Worm (Caenorhabditis elegans) whole organism, midembryonic: ENCODE results near the gene ubl-1.

Source experiments
- T22C8.4 ChIP-seq: fragments of 200-800 bp; sonication (Bioruptor generic); IDR thresholded peaks from 2 replicates; pipeline ENCODE4 v1.3.6; 2022; ENCODE audit warnings: missing genetic modification characterization, missing compliant biosample characterization
- cog-1 ChIP-seq: sonication (generic microtip); optimal IDR thresholded peaks from 2 replicates; lab custom pipeline; 2016; ENCODE audit warnings: missing genetic modification characterization, missing compliant biosample characterization
- flt-1 ChIP-seq: fragments of 200-800 bp; sonication (Bioruptor generic); IDR thresholded peaks from 2 replicates; pipeline ENCODE4 v1.3.6; 2022; ENCODE audit warnings: missing genetic modification characterization, missing compliant biosample characterization
- klf-2 ChIP-seq: fragments of 200-800 bp; sonication (Bioruptor generic); conservative IDR thresholded peaks from 2 replicates; pipeline ENCODE4 v1.3.6; 2022; ENCODE audit warnings: missing genetic modification reagents, missing genetic modification characterization, missing compliant biosample characterization
- med-1 ChIP-seq: sonication (generic microtip); optimal IDR thresholded peaks from 2 replicates; lab custom pipeline; 2017; ENCODE audit warnings: missing genetic modification characterization, mild to moderate bottlenecking, missing compliant biosample characterization, antibody characterized with exemption, missing genetic modification reagents; ENCODE audit not compliant: insufficient read depth
- ref-1 ChIP-seq: fragments of 200-800 bp; sonication (Bioruptor generic); conservative IDR thresholded peaks from 2 replicates; pipeline ENCODE4 v1.3.6; 2022; ENCODE audit warnings: missing genetic modification reagents, missing genetic modification characterization, missing compliant biosample characterization
- tab-1 ChIP-seq: fragments of 200-800 bp; sonication (Bioruptor generic); IDR thresholded peaks from 2 replicates; pipeline ENCODE4 v1.3.6; 2022; ENCODE audit warnings: missing genetic modification characterization, missing compliant biosample characterization
- ztf-23 ChIP-seq: fragments of 200-800 bp; sonication (Bioruptor generic); IDR thresholded peaks from 2 replicates; pipeline ENCODE4 v1.3.6; 2022; ENCODE audit warnings: missing genetic modification reagents, missing genetic modification characterization, missing compliant biosample characterization
- ztf-29 ChIP-seq: fragments of 200-800 bp; sonication (Bioruptor generic); IDR thresholded peaks from 2 replicates; pipeline ENCODE4 v1.3.6; 2022; ENCODE audit warnings: missing genetic modification reagents, missing genetic modification characterization, missing compliant biosample characterization

ubl-1 gene

ce11 chrIII:3067909-3068455 is at the start of gene ubl-1:
TSS of gene ubl-1 (plus strand) at chrIII:3068310.
- TF ChIP-seq ztf-23 (0 out of 2 replicates have a peak, but pooled peaks have one; percentile 36), med-1 (GFP tag; lab: Kevin White, UChicago) (no peak)

ce11 chrIII:3018822-3019221 is 49.3 kb upstream of the ubl-1 start:
- TF ChIP-seq flt-1 (GFP tag; lab: Robert Waterston, UW), result no peak
- no peak for TF ChIP-seq ref-1 (GFP tag; lab: Robert Waterston, UW)
- no peak for TF ChIP-seq med-1 (GFP tag; lab: Kevin White, UChicago)
- no peak for TF ChIP-seq klf-2
- TF ChIP-seq tab-1 (GFP tag; lab: Robert Waterston, UW), result no peak
- no peak for TF ChIP-seq ztf-29 (GFP tag; lab: Robert Waterston, UW)
- no peak for TF ChIP-seq T22C8.4 (GFP tag; lab: Robert Waterston, UW)
- no peak for TF ChIP-seq ztf-23
- no peak for TF ChIP-seq cog-1 (tag; lab: Kevin White, UChicago)

- no peak for TF ChIP-seq tab-1 (GFP tag; lab: Robert Waterston, UW)
- TF ChIP-seq med-1 (GFP tag; lab: Kevin White, UChicago), result no peak
- no peak for TF ChIP-seq flt-1 (GFP tag; lab: Robert Waterston, UW)
- no peak for TF ChIP-seq cog-1 (tag; lab: Kevin White, UChicago)
- no peak for TF ChIP-seq T22C8.4 (GFP tag; lab: Robert Waterston, UW)
- TF ChIP-seq klf-2, result no peak
- no peak for TF ChIP-seq ztf-29 (GFP tag; lab: Robert Waterston, UW)
- no peak for TF ChIP-seq ztf-23
- TF ChIP-seq ref-1 (GFP tag; lab: Robert Waterston, UW), result no peak
These were observed 48.1 kb upstream of the ubl-1 start for ce11 chrIII:3020035-3020434.

ce11 chrIII:3026679-3027078 is 41.4 kb upstream of the ubl-1 start:
- TF ChIP-seq klf-2 (no peak), flt-1 (GFP tag; lab: Robert Waterston, UW) (no peak), cog-1 (tag; lab: Kevin White, UChicago) (no peak), T22C8.4 (GFP tag; lab: Robert Waterston, UW) (no peak), ztf-23 (no peak)

- TF ChIP-seq klf-2 (no peak), ztf-23 (no peak), T22C8.4 (GFP tag; lab: Robert Waterston, UW) (no peak), flt-1 (GFP tag; lab: Robert Waterston, UW) (no peak), ref-1 (GFP tag; lab: Robert Waterston, UW) (no peak), med-1 (GFP tag; lab: Kevin White, UChicago) (no peak), ztf-29 (GFP tag; lab: Robert Waterston, UW) (no peak), tab-1 (GFP tag; lab: Robert Waterston, UW) (no peak), cog-1 (tag; lab: Kevin White, UChicago) (no peak)
These were observed 38.3 kb upstream of the ubl-1 start for ce11 chrIII:3029822-3030221.

- TF ChIP-seq med-1 (GFP tag; lab: Kevin White, UChicago), result no peak
- TF ChIP-seq flt-1 (GFP tag; lab: Robert Waterston, UW), result no peak
- TF ChIP-seq T22C8.4 (GFP tag; lab: Robert Waterston, UW), result no peak
- no peak for TF ChIP-seq ztf-23
- TF ChIP-seq cog-1 (tag; lab: Kevin White, UChicago), result no peak
- TF ChIP-seq tab-1 (GFP tag; lab: Robert Waterston, UW), result no peak
- TF ChIP-seq ref-1 (GFP tag; lab: Robert Waterston, UW), result no peak
- no peak for TF ChIP-seq ztf-29 (GFP tag; lab: Robert Waterston, UW)
- no peak for TF ChIP-seq klf-2
These were observed 36.9 kb upstream of the ubl-1 start for ce11 chrIII:3031017-3031756.

ce11 chrIII:3033507-3033906 is 34.6 kb upstream of the ubl-1 start:
- TF ChIP-seq T22C8.4 (GFP tag; lab: Robert Waterston, UW), result no peak
- no peak for TF ChIP-seq med-1 (GFP tag; lab: Kevin White, UChicago)
- TF ChIP-seq ztf-29 (GFP tag; lab: Robert Waterston, UW), result no peak
- TF ChIP-seq tab-1 (GFP tag; lab: Robert Waterston, UW), result no peak
- no peak for TF ChIP-seq flt-1 (GFP tag; lab: Robert Waterston, UW)
- no peak for TF ChIP-seq ztf-23
- TF ChIP-seq klf-2, result no peak
- TF ChIP-seq ref-1 (GFP tag; lab: Robert Waterston, UW), result no peak
- TF ChIP-seq cog-1 (tag; lab: Kevin White, UChicago), result no peak

ce11 chrIII:3033931-3034330 is 34.2 kb upstream of the ubl-1 start:
- TF ChIP-seq ref-1 (GFP tag; lab: Robert Waterston, UW) (no peak), cog-1 (tag; lab: Kevin White, UChicago) (no peak), T22C8.4 (GFP tag; lab: Robert Waterston, UW) (no peak), med-1 (GFP tag; lab: Kevin White, UChicago) (no peak), flt-1 (GFP tag; lab: Robert Waterston, UW) (no peak), ztf-29 (GFP tag; lab: Robert Waterston, UW) (no peak)

ce11 chrIII:3034458-3034857 is 33.7 kb upstream of the ubl-1 start:
- no peak for TF ChIP-seq tab-1 (GFP tag; lab: Robert Waterston, UW)
- no peak for TF ChIP-seq T22C8.4 (GFP tag; lab: Robert Waterston, UW)
- no peak for TF ChIP-seq flt-1 (GFP tag; lab: Robert Waterston, UW)
- no peak for TF ChIP-seq ref-1 (GFP tag; lab: Robert Waterston, UW)
- TF ChIP-seq ztf-29 (GFP tag; lab: Robert Waterston, UW), result no peak
- TF ChIP-seq cog-1 (tag; lab: Kevin White, UChicago), result no peak
- TF ChIP-seq klf-2, result no peak
- no peak for TF ChIP-seq med-1 (GFP tag; lab: Kevin White, UChicago)
